Fruit fly (Drosophila melanogaster): ENCODE measurements around the gene CG12795.

The CG12795 gene

DNA sequence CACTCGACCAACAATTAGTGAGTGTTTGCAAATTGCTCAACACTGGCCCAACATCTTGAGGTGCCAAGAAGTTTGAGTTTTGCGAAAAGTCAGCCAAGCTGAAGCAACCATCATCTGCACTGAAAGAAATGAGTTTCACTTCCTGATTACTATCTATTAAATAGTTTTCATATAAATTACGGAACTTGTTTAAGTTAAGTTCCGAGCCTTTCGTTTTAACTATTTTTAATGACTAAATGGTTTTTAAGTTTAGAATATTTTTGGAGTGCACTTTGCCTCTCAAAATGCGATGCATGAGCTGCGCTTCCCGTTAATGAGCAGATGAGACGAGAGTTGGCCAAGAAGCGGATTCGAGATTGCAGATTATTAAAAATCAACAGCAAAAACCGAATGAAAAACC lies 10.6 kb upstream of the CG12795 start:
- TF ChIP-seq CTCF (optimal IDR thresholded peaks at IDR 0.05) (no peak), CG8478 (optimal IDR thresholded peaks at IDR 0.05) (no peak)

DNA sequence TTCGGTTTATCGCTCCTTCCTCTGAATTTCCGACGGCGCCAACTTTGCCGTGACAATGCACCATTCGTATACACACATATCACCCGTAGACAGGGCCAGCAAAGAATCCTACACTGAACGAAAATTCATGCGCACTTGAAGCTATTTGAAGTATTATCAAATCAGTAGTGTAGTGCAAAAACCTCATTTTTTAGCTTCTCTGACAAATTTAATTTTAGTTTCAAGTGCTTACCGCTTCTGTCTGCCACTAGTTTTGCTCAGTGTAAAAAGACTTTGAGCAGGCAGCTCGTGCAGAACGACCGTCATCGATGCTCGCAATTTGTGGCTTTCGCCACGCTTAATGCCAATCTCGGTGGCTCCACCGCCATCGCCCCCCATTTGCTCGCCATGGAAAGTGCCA lies 7.5 kb upstream of the CG12795 start:
- TF ChIP-seq CTCF (optimal IDR thresholded peaks at IDR 0.05) (no peak), CG8478 (optimal IDR thresholded peaks at IDR 0.05) (no peak)

DNA sequence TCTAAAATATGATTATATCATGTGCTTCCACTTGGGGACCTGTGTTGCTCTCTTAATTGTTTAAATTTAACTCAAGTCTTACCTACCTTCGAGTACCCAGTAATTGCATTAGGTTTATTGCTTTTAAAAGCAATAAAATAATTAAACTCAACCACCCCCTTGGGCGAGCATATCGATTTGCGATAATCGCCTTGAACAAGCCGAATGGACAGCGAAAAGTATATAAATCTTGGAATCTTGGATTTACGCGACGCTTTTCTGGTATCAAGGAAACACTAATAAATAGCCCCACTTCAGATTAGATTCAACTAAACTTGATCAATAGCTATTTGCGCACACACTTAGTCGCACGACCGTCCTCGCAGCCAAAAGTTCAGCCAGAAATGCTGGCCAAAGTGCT lies 6.6 kb upstream of the CG12795 start, which contains the start of gene CG2772:
TSS of gene CG2772 (plus strand) at position 338 of the 400 bp plus-strand sequence.
- TF ChIP-seq CG8478 (optimal IDR thresholded peaks at IDR 0.05) (no peak), CTCF (optimal IDR thresholded peaks at IDR 0.05) (no peak)

DNA sequence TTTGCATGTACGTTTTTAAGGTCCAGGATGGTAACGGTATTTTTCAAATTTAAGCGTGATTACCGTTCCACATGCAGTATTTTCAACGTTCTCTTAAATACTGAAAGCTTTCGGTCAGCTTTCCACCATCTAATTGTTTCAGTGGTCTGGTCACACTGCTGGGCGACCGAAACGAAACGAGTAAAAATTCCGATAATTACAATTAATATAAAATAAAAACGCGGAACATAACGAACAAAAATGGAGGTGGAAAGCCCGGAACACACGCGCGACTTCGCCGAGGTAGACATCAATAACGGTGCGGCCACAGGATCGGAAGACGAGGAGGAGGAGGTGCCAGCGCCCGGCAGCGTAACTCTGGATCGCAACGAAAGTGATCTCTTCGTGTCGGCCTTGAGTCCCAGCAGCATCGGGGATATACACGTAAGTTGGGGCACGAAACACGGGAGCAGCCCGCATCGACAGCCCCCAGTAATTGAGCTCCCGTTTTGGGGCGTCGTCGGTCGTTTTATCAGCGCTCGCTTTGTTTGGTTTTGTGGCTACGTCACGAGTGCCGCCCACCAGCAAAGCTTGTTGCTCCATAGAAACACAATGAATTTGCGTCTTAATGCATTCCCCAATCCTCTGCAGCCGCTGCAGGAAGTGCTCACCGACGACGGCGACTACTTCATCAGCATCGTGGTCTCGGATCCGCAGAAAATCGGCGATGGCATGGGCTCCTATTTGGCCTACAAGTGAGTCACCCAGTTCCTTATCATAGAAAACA lies 2.5 kb upstream of the CG12795 start, which contains the start of gene Snx1:
TSS of gene Snx1 (plus strand) at position 129 of the 766 bp plus-strand sequence.
- TF ChIP-seq CTCF (optimal IDR thresholded peaks at IDR 0.05) (no peak), CG8478 (optimal IDR thresholded peaks at IDR 0.05) (no peak)

DNA sequence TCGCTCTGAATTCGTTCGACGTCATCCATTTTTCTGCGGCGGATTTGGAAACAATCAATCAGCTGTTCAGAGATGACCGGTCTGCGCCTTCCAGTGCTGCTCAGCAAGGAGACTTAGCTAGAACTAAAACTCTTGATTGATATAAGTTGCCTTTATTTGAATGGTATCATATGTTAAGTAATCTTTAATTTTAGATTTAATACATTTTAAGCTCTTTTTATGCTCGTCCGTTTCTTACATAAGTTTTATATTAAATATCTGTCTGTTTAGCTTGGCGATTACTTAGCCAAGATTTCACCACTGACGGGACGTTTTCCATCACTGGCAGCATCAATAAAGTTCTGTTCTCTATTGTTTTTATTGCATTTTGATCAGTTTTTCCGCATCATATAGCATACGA lies 4.7 kb downstream of the CG12795 start, which contains the start of the genes Cog3 and Sec5:
TSS of gene Cog3 (minus strand) at position 58 of the 400 bp plus-strand sequence.
TSS of gene Sec5 (plus strand) at position 296 of the 400 bp plus-strand sequence.
- TF ChIP-seq CTCF (optimal IDR thresholded peaks at IDR 0.05) (no peak), CG8478 (optimal IDR thresholded peaks at IDR 0.05) (no peak)

DNA sequence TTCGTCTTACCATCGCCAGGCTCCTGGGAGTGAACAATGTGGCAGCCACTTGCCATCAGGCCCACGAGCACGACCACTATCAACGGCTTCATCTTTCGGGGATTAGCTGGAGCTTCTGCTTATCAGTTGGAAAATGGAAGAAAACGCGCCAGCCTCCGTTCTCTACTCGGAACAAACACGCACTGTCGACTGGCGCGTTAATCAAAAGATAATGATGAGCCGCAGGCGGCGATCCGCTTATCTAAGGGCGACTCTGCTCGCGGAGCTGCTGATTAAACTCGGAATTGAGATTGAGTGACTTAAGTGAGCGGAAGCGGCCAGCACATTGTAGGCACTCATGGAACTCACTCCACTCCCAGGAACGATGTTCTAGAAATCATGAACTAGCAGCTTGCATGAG lies 9.5 kb downstream of the CG12795 start, which contains the start of gene CG3246:
TSS of gene CG3246 (minus strand) at position 193 of the 400 bp plus-strand sequence.
- TF ChIP-seq CG8478 (optimal IDR thresholded peaks at IDR 0.05) (no peak), CTCF (optimal IDR thresholded peaks at IDR 0.05) (no peak)

DNA sequence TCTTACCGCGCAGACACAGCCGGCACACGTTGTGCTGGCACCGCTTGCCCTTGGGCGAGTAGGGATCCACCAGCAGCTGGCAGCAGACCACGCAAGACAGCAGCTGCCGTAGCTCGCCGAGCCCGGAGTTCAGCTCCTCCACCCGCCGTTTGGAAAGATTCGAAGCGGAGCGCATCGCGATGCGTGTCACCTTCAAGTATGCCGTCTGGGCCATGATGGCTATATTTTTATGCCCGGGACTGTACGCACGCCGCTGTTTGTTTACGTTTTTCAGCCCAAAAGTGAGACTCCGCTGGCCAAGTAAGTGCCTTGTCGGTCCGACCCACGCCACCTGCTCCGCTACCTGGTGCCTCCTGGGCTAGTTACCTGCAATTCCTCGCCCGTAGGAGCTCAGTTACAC lies 13.2 kb downstream of the CG12795 start:
- TF ChIP-seq CG8478 (optimal IDR thresholded peaks at IDR 0.05) (no peak), CTCF (optimal IDR thresholded peaks at IDR 0.05) (no peak)

DNA sequence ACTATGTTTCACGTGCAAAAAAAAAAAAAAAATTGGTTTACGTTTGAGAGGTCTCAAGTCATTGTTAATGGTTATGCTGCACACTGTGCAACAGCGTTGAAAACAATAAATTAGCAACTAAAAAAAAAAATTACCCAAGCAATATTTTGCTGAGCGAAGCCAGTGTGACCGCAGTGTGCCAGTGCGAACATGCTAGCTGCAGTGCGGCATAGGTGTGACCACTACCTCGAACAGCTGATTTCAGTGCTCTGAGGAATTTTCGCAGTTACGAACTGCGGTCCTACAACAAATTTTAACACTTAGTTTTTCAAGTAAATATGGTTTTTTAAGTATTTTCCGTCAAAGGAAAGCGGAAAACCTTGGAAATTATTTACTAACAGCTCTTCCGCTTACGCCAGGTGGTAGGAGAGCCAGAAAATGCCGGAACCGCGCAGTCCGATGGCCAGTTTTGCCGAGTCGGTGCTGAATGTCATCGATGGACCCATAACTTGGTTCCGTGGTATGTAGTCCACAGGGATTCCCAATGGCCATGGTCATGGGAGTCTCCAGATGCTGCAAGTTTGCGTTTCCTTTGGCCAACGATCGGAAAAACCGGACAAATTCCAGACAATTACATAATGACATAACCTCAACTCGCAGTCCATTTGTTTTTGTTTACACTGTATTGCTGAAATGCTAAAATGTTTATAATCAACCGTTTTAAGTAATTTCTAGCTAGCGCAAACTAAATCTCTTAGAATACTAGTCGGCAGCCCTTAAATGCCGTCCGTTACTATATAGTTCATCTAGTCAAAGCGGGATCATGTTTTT lies 13.9 kb downstream of the CG12795 start, which contains the start of the genes msl-2 and ND-PDSW:
TSS of gene msl-2 (minus strand) at position 195 of the 810 bp plus-strand sequence.
TSS of gene ND-PDSW (plus strand) at position 240 of the 810 bp plus-strand sequence.
- TF ChIP-seq CTCF (optimal IDR thresholded peaks at IDR 0.05) (peak in 1 of 2 experiments; percentile 27), CG8478 (optimal IDR thresholded peaks at IDR 0.05) (no peak)

DNA sequence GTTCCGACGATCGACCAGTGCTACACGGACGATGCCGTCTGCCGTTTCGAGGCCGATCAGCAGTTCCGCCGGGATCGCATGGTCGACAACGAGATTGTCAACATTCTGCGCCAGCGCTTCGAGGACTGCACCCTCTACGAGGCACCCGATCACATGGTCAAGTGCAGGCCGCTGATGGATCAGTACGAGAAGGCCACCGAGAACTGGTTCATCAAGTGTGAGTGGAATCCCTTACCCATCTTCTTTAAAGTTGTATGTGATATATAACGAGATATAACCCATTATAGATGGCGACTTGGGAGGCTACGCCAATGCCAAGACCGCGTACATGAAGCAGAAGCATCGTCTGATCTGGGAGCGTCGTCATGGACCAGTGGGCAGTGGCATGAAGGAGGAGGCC lies 14.6 kb downstream of the CG12795 start:
- TF ChIP-seq CG8478 (optimal IDR thresholded peaks at IDR 0.05) (no peak), CTCF (optimal IDR thresholded peaks at IDR 0.05) (no peak)

DNA sequence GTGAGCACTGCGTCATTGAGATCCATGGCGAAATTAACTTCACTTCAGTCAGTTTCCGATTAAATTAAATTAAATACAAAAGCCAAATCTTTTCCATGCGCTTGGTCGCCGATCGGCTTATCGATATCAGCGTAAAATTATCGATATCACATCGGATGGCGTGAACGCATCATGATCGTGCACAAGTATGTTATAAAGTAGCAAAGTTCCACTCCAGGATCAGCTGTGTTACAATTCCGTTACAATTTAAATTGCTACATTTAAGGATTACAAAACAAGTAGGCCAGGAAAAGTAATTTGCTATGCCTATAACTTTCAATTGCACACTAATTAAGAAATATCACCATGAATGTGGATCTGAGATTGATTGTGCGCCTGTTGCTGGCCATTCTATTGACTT lies 17.6 kb downstream of the CG12795 start, which contains the start of the genes Pif1 and CG31776:
TSS of gene Pif1 (minus strand) at position 136 of the 400 bp plus-strand sequence.
TSS of gene CG31776 (plus strand) at position 314 of the 400 bp plus-strand sequence.
- TF ChIP-seq CTCF (optimal IDR thresholded peaks at IDR 0.05) (peak; percentile 60 to 66), CG8478 (optimal IDR thresholded peaks at IDR 0.05) (no peak)

DNA sequence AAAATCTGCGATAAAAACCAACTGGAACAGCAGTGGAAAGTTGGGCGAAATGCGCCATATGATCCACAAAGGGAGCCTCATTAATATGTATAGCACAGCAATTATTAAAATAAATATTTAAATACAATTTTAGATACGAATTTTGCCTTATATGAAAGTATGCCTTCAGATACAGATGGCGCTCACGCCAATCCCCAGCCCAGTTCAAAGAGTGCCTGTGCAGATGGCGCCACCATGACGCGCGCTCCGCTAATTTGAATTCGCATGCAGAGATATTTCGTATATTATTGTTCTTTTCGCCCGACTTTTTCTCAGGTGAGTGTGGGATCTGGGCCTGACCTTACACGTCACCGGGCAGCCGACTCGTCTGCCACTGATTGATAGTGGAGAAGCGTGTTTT lies 20.0 kb downstream of the CG12795 start, which contains the start of gene Pgant4:
TSS of gene Pgant4 (plus strand) at position 362 of the 400 bp plus-strand sequence.
- TF ChIP-seq CG8478 (optimal IDR thresholded peaks at IDR 0.05), result no peak
- TF ChIP-seq CTCF (optimal IDR thresholded peaks at IDR 0.05), result peak; percentile 89 to 95

DNA sequence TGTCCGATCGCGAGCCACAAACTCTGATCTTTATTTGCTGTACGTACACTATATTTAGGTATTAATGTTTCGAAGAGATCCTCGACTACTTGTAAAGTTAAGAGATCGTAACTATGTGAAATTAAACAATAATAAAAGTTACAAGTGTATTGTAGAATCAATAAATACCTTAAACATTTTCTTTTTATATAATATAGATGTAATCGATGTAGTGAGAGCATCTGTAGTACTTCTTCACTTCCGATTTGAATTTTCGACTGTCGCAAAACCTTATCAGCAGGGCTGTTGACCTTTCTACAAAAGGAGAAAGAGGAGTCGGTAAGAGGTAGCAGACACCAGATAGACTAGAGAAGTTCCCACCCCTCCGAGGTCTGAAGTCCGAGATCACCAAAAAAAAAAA lies 22.9 kb downstream of the CG12795 start:
- TF ChIP-seq CTCF (optimal IDR thresholded peaks at IDR 0.05) (no peak), CG8478 (optimal IDR thresholded peaks at IDR 0.05) (no peak)

DNA sequence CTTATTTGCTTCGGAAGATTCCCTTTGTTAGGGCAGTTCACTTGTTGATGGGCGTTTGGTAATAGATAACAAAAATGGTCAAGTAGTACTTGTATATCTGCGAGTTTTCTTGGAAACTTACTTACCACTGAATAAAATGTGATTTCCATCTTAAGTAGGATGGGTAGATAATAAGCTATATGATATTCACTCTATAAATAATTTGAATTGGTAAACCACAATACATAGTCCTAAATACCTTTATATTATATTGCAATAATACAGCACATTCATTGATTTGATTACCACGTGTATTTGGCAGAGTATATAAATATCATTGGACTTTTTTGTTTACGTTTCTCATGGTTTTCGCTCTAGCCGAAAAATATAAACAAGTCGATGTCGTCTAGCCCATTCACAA lies 23.7 kb downstream of the CG12795 start:
- TF ChIP-seq CG8478 (optimal IDR thresholded peaks at IDR 0.05) (no peak), CTCF (optimal IDR thresholded peaks at IDR 0.05) (no peak)

DNA sequence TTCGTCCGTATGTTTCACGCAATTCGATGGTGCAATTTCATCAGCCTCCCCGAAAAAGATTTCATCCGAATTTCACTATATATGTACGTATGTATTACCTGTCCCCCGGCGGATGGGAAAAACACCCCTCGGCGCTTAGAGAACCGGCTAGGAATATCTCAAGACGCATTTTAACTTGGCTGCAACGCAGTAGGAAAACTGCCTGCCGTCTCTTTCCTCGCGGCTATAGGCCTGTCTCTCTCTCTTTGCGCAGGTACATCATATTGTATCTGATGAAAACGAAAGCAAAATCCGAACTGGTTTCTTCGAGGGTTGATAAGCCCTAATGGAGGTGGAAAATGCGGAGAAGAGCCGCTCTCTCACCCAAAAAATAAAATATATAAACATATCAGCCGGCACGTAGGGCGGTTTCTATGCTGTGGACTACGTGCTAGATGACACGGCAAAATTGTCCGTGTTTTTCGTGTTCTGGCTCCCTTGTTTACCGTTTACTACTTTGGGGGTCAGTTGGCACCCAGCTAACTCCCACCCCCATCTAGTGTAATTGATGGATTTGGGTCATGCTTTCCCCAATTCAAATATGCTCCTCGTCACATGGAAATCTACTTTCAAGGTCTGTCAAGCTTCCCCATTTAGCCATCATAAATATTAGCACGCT lies 24.3 kb downstream of the CG12795 start:
- TF ChIP-seq CTCF (optimal IDR thresholded peaks at IDR 0.05) (no peak), CG8478 (optimal IDR thresholded peaks at IDR 0.05) (no peak)
